Fruit fly (Drosophila melanogaster) whole organism, wandering third instar larva: Measurements from ENCODE around the gene CG32425.

ENCODE experiments used
- CrebA ChIP-seq: fragments of 200-800 bp; sonication (Bioruptor generic); optimal IDR thresholded peaks from 2 replicates; lab custom pipeline; 2016; ENCODE audit warnings: missing biosample characterization, mild to moderate bottlenecking, missing genetic modification characterization, borderline replicate concordance
- HLH106 ChIP-seq: fragments of 200-800 bp; optimal IDR thresholded peaks from 3 replicates; lab custom pipeline; 2019; ENCODE audit warnings: missing biosample characterization, mild to moderate bottlenecking, missing genetic modification characterization, moderate library complexity
- Hr78 ChIP-seq: fragments of >200 bp; optimal IDR thresholded peaks from 2 replicates; lab custom pipeline; 2017; ENCODE audit warnings: missing biosample characterization, missing genetic modification characterization
- N ChIP-seq: fragments of >200 bp; optimal IDR thresholded peaks from 2 replicates; lab custom pipeline; 2018; ENCODE audit warnings: missing biosample characterization, missing external identifiers, missing genetic modification characterization
- OdsH ChIP-seq: fragments of 200-800 bp; sonication (Bioruptor generic); optimal IDR thresholded peaks from 2 replicates; lab custom pipeline; 2016; ENCODE audit warnings: missing biosample characterization, mild to moderate bottlenecking, missing genetic modification characterization
- Sp1 ChIP-seq: fragments of 200-800 bp; sonication (Bioruptor generic); optimal IDR thresholded peaks from 3 replicates; lab custom pipeline; 2019; ENCODE audit warnings: missing biosample characterization, mild to moderate bottlenecking, missing genetic modification characterization, moderate library complexity
- dsf ChIP-seq: sonication (Bioruptor generic); optimal IDR thresholded peaks from 2 replicates; lab custom pipeline; 2016; ENCODE audit warnings: missing biosample characterization, missing genetic modification characterization, borderline replicate concordance
- foxo ChIP-seq, 2 experiments: fragments of 200-800 bp; sonication (Bioruptor generic); optimal IDR thresholded peaks; 2 replicates in 1 of 2; 3 replicates in 1 of 2; lab custom pipeline; 2016 to 2017; ENCODE audit warnings: missing biosample characterization in 2 of 2, missing genetic modification characterization in 2 of 2
- h ChIP-seq: fragments of 200-800 bp; sonication (Bioruptor generic); optimal IDR thresholded peaks from 3 replicates; lab custom pipeline; 2016; ENCODE audit warnings: missing biosample characterization, mild to moderate bottlenecking, missing genetic modification characterization
- pan ChIP-seq: fragments of >200 bp; optimal IDR thresholded peaks from 2 replicates; lab custom pipeline; 2017
- sv ChIP-seq: fragments of 200-800 bp; sonication (Bioruptor generic); optimal IDR thresholded peaks from 3 replicates; lab custom pipeline; 2016; ENCODE audit warnings: missing biosample characterization, missing genetic modification characterization

dm6 chr3L:20517897-20518804 lies 21.0 kb downstream of the CG32425 start:
- TF ChIP-seq CrebA (GFP tag; lab: Kevin White, UChicago), result no peak
- TF ChIP-seq OdsH, result peak; percentile 52
- TF ChIP-seq pan (lab: Kevin White, UChicago), result no peak
- TF ChIP-seq sv (GFP tag; lab: Kevin White, UChicago), result no peak
- TF ChIP-seq Sp1 (GFP tag; lab: Kevin White, UChicago), result peak; percentile 35
- no peak for TF ChIP-seq Hr78 (GFP tag; lab: Kevin White, UChicago)
- TF ChIP-seq dsf (GFP tag; lab: Kevin White, UChicago), result no peak
- TF ChIP-seq foxo (GFP tag; optimal IDR thresholded peaks at IDR 0.05; lab: Kevin White, UChicago), result peak; percentile 56 to 60
- TF ChIP-seq N, result no peak
- peak; percentile 49 for TF ChIP-seq HLH106 (tag; lab: Kevin White, UChicago)
- TF ChIP-seq h (GFP tag; lab: Kevin White, UChicago), result peak; percentile 32
